Worm (Caenorhabditis elegans) whole organism, L4 larva: ENCODE data around the gene sri-26.
"Not testable (repeated sequence)": the region's sequence is repeated elsewhere in the genome, so short reads cannot be mapped to it uniquely, and the experiment has no call there.

Source experiments
- arid-1 ChIP-seq: fragments of 200-800 bp; sonication (Bioruptor generic); conservative IDR thresholded peaks from 2 replicates; pipeline ENCODE4 v1.3.6; 2022; ENCODE audit warnings: missing genetic modification reagents, missing genetic modification characterization, missing compliant biosample characterization
- tra-1 ChIP-seq: fragments of 200-800 bp; sonication (Bioruptor generic); IDR thresholded peaks from 2 replicates; pipeline ENCODE4 v1.3.6; 2022; ENCODE audit warnings: missing genetic modification reagents, missing genetic modification characterization, missing compliant biosample characterization

ce11 chrV:15211869-15212268, 3.4 kb upstream of the sri-26 start, which contains the start of gene sri-24:
- not testable (repeated sequence) for TF ChIP-seq arid-1 (GFP tag; lab: Robert Waterston, UW); tra-1
